Worm (Caenorhabditis elegans) whole organism, L4 larva: ENCODE measurements around the gene Y50D7A.1.
A peak's percentile ranks its signal among the peaks of the same experiment; 100 is the strongest.

Experiments
- F44E2.7 ChIP-seq: fragments of 200-800 bp; sonication (Bioruptor generic); IDR thresholded peaks from 2 replicates; pipeline ENCODE4 v2.1.2; 2022; ENCODE audit warnings: missing genetic modification characterization, missing compliant biosample characterization
- R02D3.7 ChIP-seq: fragments of 150-350 bp; sonication (generic microtip); optimal IDR thresholded peaks from 3 replicates; lab custom pipeline; 2014; ENCODE audit warnings: missing biosample characterization, missing genetic modification characterization
- T26A8.4 ChIP-seq: fragments of 200-800 bp; sonication (Bioruptor generic); IDR thresholded peaks from 2 replicates; pipeline ENCODE4 v1.3.6; 2022; ENCODE audit warnings: missing genetic modification characterization, missing compliant biosample characterization
- Y105C5A.15 ChIP-seq: fragments of 200-800 bp; sonication (Bioruptor generic); IDR thresholded peaks from 2 replicates; pipeline ENCODE4 v1.3.6; 2022; ENCODE audit warnings: missing genetic modification characterization, missing compliant biosample characterization
- Y48G9A.11 ChIP-seq: fragments of 200-800 bp; sonication (Bioruptor generic); IDR thresholded peaks from 2 replicates; pipeline ENCODE4 v1.3.6; 2022; ENCODE audit warnings: missing genetic modification reagents, missing genetic modification characterization, missing compliant biosample characterization
- Y75B8A.6 ChIP-seq: fragments of 200-800 bp; sonication (Bioruptor generic); IDR thresholded peaks from 2 replicates; pipeline ENCODE4 v1.3.6; 2022; ENCODE audit warnings: missing genetic modification reagents, missing genetic modification characterization, missing compliant biosample characterization
- ZK546.5 ChIP-seq, 2 experiments: sonication (generic microtip); optimal IDR thresholded peaks; 2 replicates each; lab custom pipeline; 2017; ENCODE audit warnings: missing biosample characterization in 2 of 2, missing genetic modification characterization in 2 of 2
- aha-1 ChIP-seq: fragments of 150-350 bp; peaks from one replicate; lab custom pipeline; 2014; ENCODE audit warnings: missing biosample characterization, missing genetic modification characterization
- attf-4 ChIP-seq: sonication (generic microtip); optimal IDR thresholded peaks from 3 replicates; lab custom pipeline; 2017; ENCODE audit warnings: missing biosample characterization, missing genetic modification characterization
- ceh-28 ChIP-seq: fragments of 150-350 bp; optimal IDR thresholded peaks from 2 replicates; lab custom pipeline; 2014; ENCODE audit warnings: missing biosample characterization, missing genetic modification reagents, missing genetic modification characterization
- ceh-32 ChIP-seq: sonication (generic microtip); optimal IDR thresholded peaks from 2 replicates; lab custom pipeline; 2016; ENCODE audit warnings: mild to moderate bottlenecking, missing genetic modification characterization, missing compliant biosample characterization; ENCODE audit not compliant: poor library complexity
- ceh-62 ChIP-seq: sonication (generic microtip); optimal IDR thresholded peaks from 2 replicates; lab custom pipeline; 2017; ENCODE audit warnings: missing biosample characterization, missing genetic modification characterization
- ceh-82 ChIP-seq: sonication (generic microtip); optimal IDR thresholded peaks from 2 replicates; lab custom pipeline; 2017; ENCODE audit warnings: missing biosample characterization, missing genetic modification characterization
- daf-16 ChIP-seq, 3 experiments: sonication (generic microtip); optimal IDR thresholded peaks; 2 replicates each; lab custom pipeline; 2016 to 2017; ENCODE audit warnings: missing genetic modification characterization in 3 of 3, missing genetic modification reagents in 3 of 3, mild to moderate bottlenecking in 2 of 3, missing compliant biosample characterization in 2 of 3, missing biosample characterization in 1 of 3, moderate library complexity in 1 of 3
- dmd-6 ChIP-seq: fragments of 200-800 bp; sonication (Bioruptor generic); IDR thresholded peaks from 2 replicates; pipeline ENCODE4 v1.3.6; 2022; ENCODE audit warnings: missing genetic modification reagents, missing genetic modification characterization, missing compliant biosample characterization
- dmd-9 ChIP-seq: fragments of 200-800 bp; sonication (Bioruptor generic); IDR thresholded peaks from 2 replicates; pipeline ENCODE4 v1.3.6; 2022; ENCODE audit warnings: missing genetic modification reagents, missing genetic modification characterization, missing compliant biosample characterization
- egl-27 ChIP-seq: sonication (generic microtip); optimal IDR thresholded peaks from 3 replicates; lab custom pipeline; 2017; ENCODE audit warnings: missing biosample characterization, missing genetic modification reagents, missing genetic modification characterization
- egl-43 ChIP-seq: fragments of 200-800 bp; sonication (Bioruptor generic); IDR thresholded peaks from 2 replicates; pipeline ENCODE4 v1.3.6; 2022; ENCODE audit warnings: missing genetic modification reagents, missing genetic modification characterization, missing compliant biosample characterization
- gei-8 ChIP-seq: fragments of 200-800 bp; sonication (Bioruptor generic); optimal IDR thresholded peaks from 2 replicates; lab custom pipeline; 2018; ENCODE audit warnings: mild to moderate bottlenecking, missing genetic modification characterization, missing compliant biosample characterization
- hif-1 ChIP-seq, 2 experiments: sonication (generic microtip); optimal IDR thresholded peaks; 2 replicates each; lab custom pipeline; 2016 to 2017; ENCODE audit warnings: missing compliant biosample characterization in 2 of 2, missing genetic modification characterization in 2 of 2, missing genetic modification reagents in 2 of 2, missing genotype in 2 of 2, mild to moderate bottlenecking in 1 of 2
- hlh-11 ChIP-seq: fragments of 200-800 bp; sonication (Bioruptor generic); optimal IDR thresholded peaks from 2 replicates; lab custom pipeline; 2018; ENCODE audit warnings: mild to moderate bottlenecking, missing genetic modification characterization, missing compliant biosample characterization
- hlh-30 ChIP-seq: sonication (generic microtip); optimal IDR thresholded peaks from 2 replicates; lab custom pipeline; 2017; ENCODE audit warnings: antibody characterized with exemption, mild to moderate bottlenecking, missing genetic modification characterization, missing compliant biosample characterization; ENCODE audit not compliant: insufficient read depth
- jun-1 ChIP-seq: fragments of 150-350 bp; optimal IDR thresholded peaks from 2 replicates; lab custom pipeline; 2014; ENCODE audit warnings: missing biosample characterization, missing genetic modification reagents, missing genetic modification characterization
- madf-5 ChIP-seq, 2 experiments: fragments of 200-800 bp; sonication (Bioruptor generic); IDR thresholded peaks; 2 replicates each; pipeline ENCODE4 v1.3.6; 2022; ENCODE audit warnings: missing compliant biosample characterization in 2 of 2, missing genetic modification characterization in 2 of 2
- madf-9 ChIP-seq: fragments of 200-800 bp; sonication (Bioruptor generic); conservative IDR thresholded peaks from 2 replicates; pipeline ENCODE4 v1.3.6; 2022; ENCODE audit warnings: missing genetic modification reagents, missing genetic modification characterization, missing compliant biosample characterization
- mxl-2 ChIP-seq: fragments of 200-800 bp; sonication (Bioruptor generic); conservative IDR thresholded peaks from 2 replicates; pipeline ENCODE4 v1.3.6; 2022; ENCODE audit warnings: missing genetic modification reagents, missing genetic modification characterization, missing compliant biosample characterization
- nhr-41 ChIP-seq: fragments of 200-800 bp; sonication (Bioruptor generic); IDR thresholded peaks from 2 replicates; pipeline ENCODE4 v1.3.6; 2022; ENCODE audit warnings: missing genetic modification reagents, missing genetic modification characterization, missing compliant biosample characterization
- nhr-42 ChIP-seq: fragments of 200-800 bp; sonication (Bioruptor generic); IDR thresholded peaks from 2 replicates; pipeline ENCODE4 v1.3.6; 2022; ENCODE audit warnings: missing genetic modification characterization, missing compliant biosample characterization
- php-3 ChIP-seq: fragments of 200-800 bp; sonication (Bioruptor generic); IDR thresholded peaks from 2 replicates; pipeline ENCODE4 v1.3.6; 2022; ENCODE audit warnings: missing genetic modification reagents, missing genetic modification characterization, missing compliant biosample characterization
- set-16 ChIP-seq: fragments of 200-800 bp; sonication (Bioruptor generic); IDR thresholded peaks from 2 replicates; pipeline ENCODE4 v1.3.6; 2022; ENCODE audit warnings: missing genetic modification reagents, missing genetic modification characterization, missing compliant biosample characterization
- snpc-1.2 ChIP-seq: fragments of 200-800 bp; sonication (Bioruptor generic); IDR thresholded peaks from 2 replicates; pipeline ENCODE4 v1.3.6; 2022; ENCODE audit warnings: missing genetic modification reagents, missing genetic modification characterization, missing compliant biosample characterization
- spr-1 ChIP-seq: sonication (generic microtip); optimal IDR thresholded peaks from 2 replicates; lab custom pipeline; 2016; ENCODE audit warnings: mild to moderate bottlenecking, missing genetic modification characterization, missing compliant biosample characterization
- spr-3 ChIP-seq: fragments of 200-800 bp; sonication (Bioruptor generic); optimal IDR thresholded peaks from 2 replicates; lab custom pipeline; 2018; ENCODE audit warnings: mild to moderate bottlenecking, missing genetic modification characterization, missing compliant biosample characterization
- tra-1 ChIP-seq: fragments of 200-800 bp; sonication (Bioruptor generic); IDR thresholded peaks from 2 replicates; pipeline ENCODE4 v1.3.6; 2022; ENCODE audit warnings: missing genetic modification reagents, missing genetic modification characterization, missing compliant biosample characterization
- unc-130 ChIP-seq: sonication (generic microtip); optimal IDR thresholded peaks from 2 replicates; lab custom pipeline; 2016; ENCODE audit warnings: missing genetic modification reagents, missing genetic modification characterization, missing compliant biosample characterization
- unc-39 ChIP-seq: sonication (generic microtip); optimal IDR thresholded peaks from 2 replicates; lab custom pipeline; 2017; ENCODE audit warnings: missing biosample characterization, missing genetic modification characterization
- unc-62 ChIP-seq, 3 experiments: fragments of 150-350 bp in 1 of 3; sonication (generic microtip); optimal IDR thresholded peaks in 2 of 3; peaks in 1 of 3; 1 replicate in 1 of 3; 2 replicates in 2 of 3; lab custom pipeline; 2014 to 2017; ENCODE audit warnings: missing biosample characterization in 3 of 3, missing genetic modification characterization in 3 of 3, missing genetic modification reagents in 3 of 3, missing genotype in 1 of 3
- zfp-3 ChIP-seq: fragments of 200-800 bp; sonication (Bioruptor generic); conservative IDR thresholded peaks from 2 replicates; pipeline ENCODE4 v1.3.6; 2022; ENCODE audit warnings: missing genetic modification reagents, missing genetic modification characterization, missing compliant biosample characterization
- zip-11 ChIP-seq: fragments of 200-800 bp; sonication (Bioruptor generic); IDR thresholded peaks from 2 replicates; pipeline ENCODE4 v1.3.6; 2022; ENCODE audit warnings: missing genetic modification characterization, missing compliant biosample characterization
- ztf-7 ChIP-seq: fragments of 150-350 bp; optimal IDR thresholded peaks from 2 replicates; lab custom pipeline; 2014; ENCODE audit warnings: missing biosample characterization, missing genetic modification characterization

Y50D7A.1 gene

ce11 chrIII:304564-304963 lies 12.1 kb downstream of the Y50D7A.1 start:
- no peak for TF ChIP-seq unc-62 (GFP tag; optimal IDR thresholded peaks at IDR 0.05 in 1 of 2; lab: Kevin White, UChicago)
- no peak for TF ChIP-seq unc-62 (tag; optimal IDR thresholded peaks at IDR 0.05; lab: Kevin White, UChicago)
- peak; percentile 19 for TF ChIP-seq aha-1 (tag; lab: Kevin White, UChicago)

- TF ChIP-seq jun-1 (tag; lab: Kevin White, UChicago) (no peak), ceh-82 (tag; lab: Kevin White, UChicago) (no peak), gei-8 (no peak), nhr-41 (no peak), ceh-62 (tag; lab: Kevin White, UChicago) (no peak), php-3 (GFP tag; lab: Robert Waterston, UW) (no peak), Y75B8A.6 (no peak), tra-1 (GFP tag; lab: Robert Waterston, UW) (no peak), unc-130 (GFP tag; lab: Kevin White, UChicago) (no peak), T26A8.4 (GFP tag; lab: Robert Waterston, UW) (no peak), F44E2.7 (no peak)
These were observed 18.7 kb downstream of the Y50D7A.1 start for ce11 chrIII:311174-311573.

ce11 chrIII:312873-313272 lies 20.4 kb downstream of the Y50D7A.1 start:
- peak; percentile 35 for TF ChIP-seq egl-27 (tag; lab: Kevin White, UChicago)
- no peak for TF ChIP-seq hlh-11
- peak in 1 of 2 experiments; percentile 15 for TF ChIP-seq ZK546.5 (tag; optimal IDR thresholded peaks at IDR 0.05; lab: Kevin White, UChicago)
- TF ChIP-seq attf-4 (tag; lab: Kevin White, UChicago) = peak; percentile 18
- TF ChIP-seq ceh-32 = no peak
- TF ChIP-seq php-3 (GFP tag; lab: Robert Waterston, UW) = no peak
- TF ChIP-seq aha-1 (tag; lab: Kevin White, UChicago) = peak; percentile 99

- TF ChIP-seq spr-3 (GFP tag; lab: Kevin White, UChicago) = no peak
- no peak for TF ChIP-seq Y105C5A.15
- no peak for TF ChIP-seq snpc-1.2 (GFP tag; lab: Robert Waterston, UW)
- no peak for TF ChIP-seq R02D3.7 (tag; lab: Kevin White, UChicago)
- no peak for TF ChIP-seq set-16
- TF ChIP-seq dmd-6 (GFP tag; lab: Robert Waterston, UW) = no peak
- no peak for TF ChIP-seq madf-5 (GFP tag; IDR thresholded peaks at IDR 0.05; lab: Robert Waterston, UW)
- no peak for TF ChIP-seq hlh-30 (tag; lab: Kevin White, UChicago)
- TF ChIP-seq zfp-3 (GFP tag; lab: Robert Waterston, UW) = no peak
- TF ChIP-seq egl-43 = no peak
- TF ChIP-seq attf-4 (tag; lab: Kevin White, UChicago) = no peak
- no peak for TF ChIP-seq Y48G9A.11 (GFP tag; lab: Robert Waterston, UW)
- no peak for TF ChIP-seq ceh-82 (tag; lab: Kevin White, UChicago)
- TF ChIP-seq T26A8.4 (GFP tag; lab: Robert Waterston, UW) = no peak
- TF ChIP-seq mxl-2 (GFP tag; lab: Robert Waterston, UW) = no peak
- TF ChIP-seq ceh-28 = no peak
- no peak for TF ChIP-seq nhr-42 (GFP tag; lab: Robert Waterston, UW)
- TF ChIP-seq unc-39 (tag; lab: Kevin White, UChicago) = no peak
- no peak for TF ChIP-seq spr-1 (tag; lab: Kevin White, UChicago)
- TF ChIP-seq hif-1 (tag; optimal IDR thresholded peaks at IDR 0.05; lab: Kevin White, UChicago) = no peak
These were observed 22.7 kb downstream of the Y50D7A.1 start, which contains the start of gene Y50D7A.10 for ce11 chrIII:315160-315559. TSS of gene Y50D7A.10 (plus strand) at chrIII:315460.

- TF ChIP-seq dmd-9 (GFP tag; lab: Robert Waterston, UW) (no peak), zip-11 (no peak), jun-1 (tag; lab: Kevin White, UChicago) (no peak), daf-16 (GFP tag; optimal IDR thresholded peaks at IDR 0.05; lab: Kevin White, UChicago) (no peak), daf-16 (tag; optimal IDR thresholded peaks at IDR 0.05; lab: Kevin White, UChicago) (no peak), ztf-7 (no peak), madf-9 (GFP tag; lab: Robert Waterston, UW) (no peak)
These were observed 50.6 kb downstream of the Y50D7A.1 start, which contains the start of gene Y50D7A.8 for ce11 chrIII:343141-343345. TSS of gene Y50D7A.8 (minus strand) at chrIII:343241.
